Worm (Caenorhabditis elegans) whole organism, L1 larva: Measurements from ENCODE around the gene F44E5.2.

Experiments
- egl-27 ChIP-seq, 2 experiments: fragments of 150-350 bp in 1 of 2; sonication (generic microtip); optimal IDR thresholded peaks; 3 replicates each; lab custom pipeline; 2017 to 2018; ENCODE audit warnings: missing biosample characterization in 2 of 2, missing genetic modification characterization in 2 of 2, missing genetic modification reagents in 2 of 2
- fkh-4 ChIP-seq: sonication (generic microtip); optimal IDR thresholded peaks from 2 replicates; lab custom pipeline; 2016; ENCODE audit warnings: missing compliant biosample characterization, missing genetic modification characterization, borderline replicate concordance
- lsy-2 ChIP-seq, 2 experiments: fragments of 150-350 bp; optimal IDR thresholded peaks; 2 replicates each; lab custom pipeline; 2014; ENCODE audit warnings: missing biosample characterization in 2 of 2, missing genetic modification characterization in 2 of 2
- nhr-237 ChIP-seq: fragments of 150-350 bp; optimal IDR thresholded peaks from 2 replicates; lab custom pipeline; 2014; ENCODE audit warnings: missing biosample characterization, missing genetic modification characterization
- zag-1 ChIP-seq: fragments of 150-350 bp; optimal IDR thresholded peaks from 2 replicates; lab custom pipeline; 2014; ENCODE audit warnings: missing biosample characterization, missing genetic modification characterization

DNA sequence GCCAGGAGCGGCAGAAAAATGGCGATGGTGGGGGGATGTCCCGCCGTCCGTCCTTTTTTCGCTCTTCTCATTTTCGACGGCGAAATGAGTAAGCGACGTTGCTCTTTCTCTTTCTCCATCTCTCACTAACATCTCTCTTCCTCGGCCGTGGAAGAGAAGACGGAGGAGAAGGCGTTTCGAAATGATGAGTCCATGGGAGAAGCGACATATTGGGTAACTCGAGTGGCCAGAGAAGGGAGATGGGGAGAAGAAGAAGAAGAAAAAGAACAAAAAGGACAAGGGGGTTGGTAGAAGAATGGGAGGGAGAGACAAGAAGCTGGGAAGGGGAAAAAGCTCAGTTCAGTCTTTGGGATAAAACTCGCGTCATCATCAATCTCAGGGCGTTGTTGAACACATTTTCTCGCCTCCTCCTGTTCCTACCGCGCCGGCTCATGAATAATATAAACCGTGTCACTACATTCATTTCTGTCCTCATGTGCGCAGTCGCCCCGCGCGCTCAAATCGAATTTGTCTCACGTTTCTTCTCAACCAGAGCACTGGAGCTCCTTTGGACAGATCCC, 14.9 kb upstream of the F44E5.2 start:
- TF ChIP-seq zag-1 (tag; lab: Kevin White, UChicago): no peak
- TF ChIP-seq fkh-4: no peak
- no peak for TF ChIP-seq egl-27 (tag; optimal IDR thresholded peaks at IDR 0.05; lab: Kevin White, UChicago)
- TF ChIP-seq lsy-2 (tag; optimal IDR thresholded peaks at IDR 0.05; lab: Kevin White, UChicago): peak in 1 of 2 experiments; percentile 37
- TF ChIP-seq nhr-237 (tag; lab: Kevin White, UChicago): no peak
